Worm (Caenorhabditis elegans): ENCODE measurements around the gene F42A10.7.

F42A10.7 gene

DNA sequence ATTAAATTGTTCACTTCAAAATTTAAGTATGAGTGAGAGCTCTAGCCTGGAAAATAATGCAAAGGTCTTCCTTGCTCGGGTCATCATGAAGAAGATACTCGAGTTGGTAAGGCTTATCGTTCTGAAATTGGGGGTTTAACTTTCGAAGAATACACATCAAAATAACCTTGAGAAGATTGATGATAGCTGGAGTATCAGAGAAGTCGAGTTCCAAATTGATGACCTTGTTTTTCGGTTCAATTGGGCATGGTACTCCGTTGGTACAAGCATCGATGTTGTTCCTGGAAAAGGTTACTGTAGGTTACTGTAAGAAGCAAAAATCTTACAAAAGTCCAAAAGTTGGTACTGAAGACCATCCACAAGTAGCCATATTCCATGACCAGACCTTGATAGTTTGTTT, 2.3 kb downstream of the F42A10.7 start:
- TF ChIP-seq sox-2 (GFP tag; IDR thresholded peaks at IDR 0.05) (no peak), tbx-7 (tag; optimal IDR thresholded peaks at IDR 0.05) (no peak), madf-2 (tag; optimal IDR thresholded peaks at IDR 0.05) (no peak), pros-1 (tag; optimal IDR thresholded peaks at IDR 0.05) (no peak), sdc-2 (tag; optimal IDR thresholded peaks at IDR 0.05) (no peak), ceh-30 (tag; optimal IDR thresholded peaks at IDR 0.05) (no peak), zip-5 (tag; optimal IDR thresholded peaks at IDR 0.05) (no peak), unc-55 (GFP tag; optimal IDR thresholded peaks at IDR 0.05) (no peak), unc-42 (tag; optimal IDR thresholded peaks at IDR 0.05) (no peak)

DNA sequence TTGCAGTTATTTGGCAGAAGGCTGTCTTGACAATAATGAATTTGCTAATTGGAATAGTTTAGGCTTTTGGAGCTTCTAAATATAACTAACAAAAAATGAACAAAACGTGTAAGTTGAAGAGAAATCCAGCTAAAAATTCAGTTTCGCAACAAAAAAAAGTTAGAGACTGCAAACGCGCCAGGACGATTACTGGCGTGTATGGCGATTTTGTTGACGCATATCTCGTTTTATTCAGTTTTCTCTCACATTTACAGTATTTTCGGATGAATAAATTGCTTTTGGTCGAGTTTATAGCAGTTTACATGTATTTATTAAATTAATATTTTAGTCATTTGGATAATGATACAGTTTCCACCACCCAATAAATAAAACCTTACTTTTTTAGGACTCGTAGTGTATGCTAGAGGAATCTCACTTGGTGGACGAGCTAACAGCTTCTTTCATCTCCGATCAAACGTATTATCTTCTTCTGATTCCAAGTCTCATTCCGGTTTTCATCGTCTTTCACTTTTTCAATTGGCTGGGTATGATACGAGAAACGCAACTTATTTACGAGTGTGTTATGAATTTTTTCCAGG, 5.4 kb downstream of the F42A10.7 start, which contains the start of the genes abcf-3 and F42A10.5:
Gene abcf-3, plus strand, starts transcription at position 384 of the 578 bp plus-strand sequence.
Gene F42A10.5, minus strand, starts transcription at position 458 of the 578 bp plus-strand sequence.
- peak; percentile 32 for TF ChIP-seq nfya-1 (tag; optimal IDR thresholded peaks at IDR 0.05)
- TF ChIP-seq zip-5 (tag; optimal IDR thresholded peaks at IDR 0.05), result no peak
- TF ChIP-seq sdc-2 (tag; optimal IDR thresholded peaks at IDR 0.05), result no peak
- no peak for TF ChIP-seq fkh-6 (tag; optimal IDR thresholded peaks at IDR 0.05)
- TF ChIP-seq elt-2 (tag; optimal IDR thresholded peaks at IDR 0.05), result peak; percentile 18
- TF ChIP-seq ceh-19 (GFP tag; optimal IDR thresholded peaks at IDR 0.05), result no peak
- TF ChIP-seq T23F11.4 (GFP tag; optimal IDR thresholded peaks at IDR 0.05), result no peak

DNA sequence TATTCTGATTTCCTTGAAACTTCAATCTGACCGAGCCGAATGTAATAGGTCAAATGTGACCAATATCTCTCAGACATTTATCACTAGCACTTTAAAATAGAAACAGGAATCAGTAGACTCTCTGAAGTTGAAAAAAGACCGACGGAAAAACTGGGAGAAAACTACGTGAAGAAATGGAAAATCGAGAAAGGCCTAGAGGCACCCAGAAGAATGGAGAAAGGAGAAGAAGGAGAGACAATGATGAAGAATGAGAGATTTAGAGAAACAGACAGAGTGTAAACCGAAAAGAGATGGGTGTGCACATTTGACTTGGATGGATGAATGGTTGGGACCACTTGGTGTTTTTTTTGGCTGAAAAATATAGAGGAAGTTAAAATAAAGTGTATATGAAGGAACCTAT, 8.4 kb downstream of the F42A10.7 start:
- TF ChIP-seq sox-4 (tag; optimal IDR thresholded peaks at IDR 0.05) (no peak), ceh-24 (tag; optimal IDR thresholded peaks at IDR 0.05) (no peak), odd-2 (tag; optimal IDR thresholded peaks at IDR 0.05) (no peak), T23F11.4 (GFP tag; optimal IDR thresholded peaks at IDR 0.05) (no peak), dmd-4 (tag; optimal IDR thresholded peaks at IDR 0.05; ENCODE audit: borderline replicate concordance) (no peak), ceh-14 (tag; optimal IDR thresholded peaks at IDR 0.05) (no peak), K09A11.1 (tag; optimal IDR thresholded peaks at IDR 0.05; ENCODE audit: insufficient read depth) (no peak), pha-2 (tag; optimal IDR thresholded peaks at IDR 0.05) (no peak), unc-86 (tag; optimal IDR thresholded peaks at IDR 0.05) (no peak), elt-2 (tag; optimal IDR thresholded peaks at IDR 0.05) (no peak), ceh-48 (tag; optimal IDR thresholded peaks at IDR 0.05) (no peak), ceh-22 (tag; optimal IDR thresholded peaks at IDR 0.05) (no peak), nfya-1 (tag; optimal IDR thresholded peaks at IDR 0.05) (peak; percentile 35), ceh-34 (tag; optimal IDR thresholded peaks at IDR 0.05) (no peak), ceh-18 (tag; optimal IDR thresholded peaks at IDR 0.05) (peak; percentile 45), hlh-15 (tag; optimal IDR thresholded peaks at IDR 0.05) (no peak), che-1 (tag; optimal IDR thresholded peaks at IDR 0.05) (no peak), ets-4 (tag; optimal IDR thresholded peaks at IDR 0.05) (no peak), fkh-10 (GFP tag; optimal IDR thresholded peaks at IDR 0.05) (no peak), C38D4.7 (GFP tag; optimal IDR thresholded peaks at IDR 0.05) (no peak), madf-2 (tag; optimal IDR thresholded peaks at IDR 0.05) (no peak), unc-55 (GFP tag; optimal IDR thresholded peaks at IDR 0.05) (peak; percentile 44), Y22D7AL.16 (tag; optimal IDR thresholded peaks at IDR 0.05) (no peak), gmeb-2 (tag; optimal IDR thresholded peaks at IDR 0.05) (no peak), hlh-13 (GFP tag; optimal IDR thresholded peaks at IDR 0.05) (no peak), ceh-9 (tag; optimal IDR thresholded peaks at IDR 0.05) (no peak), hlh-8 (tag; optimal IDR thresholded peaks at IDR 0.05) (no peak), ref-2 (tag; optimal IDR thresholded peaks at IDR 0.05) (no peak), pat-9 (tag; optimal IDR thresholded peaks at IDR 0.05) (no peak), dve-1 (tag; optimal IDR thresholded peaks at IDR 0.05) (no peak), rnt-1 (tag; optimal IDR thresholded peaks at IDR 0.05) (peak; percentile 42), unc-3 (GFP tag; conservative IDR thresholded peaks at IDR 0.05) (no peak), unc-3 (tag; optimal IDR thresholded peaks at IDR 0.05) (no peak), sox-2 (GFP tag; IDR thresholded peaks at IDR 0.05) (no peak), ceh-2 (tag; optimal IDR thresholded peaks at IDR 0.05) (no peak), pax-1 (tag; optimal IDR thresholded peaks at IDR 0.05) (peak; percentile 72), ahr-1 (tag; optimal IDR thresholded peaks at IDR 0.05) (no peak), elt-4 (tag; optimal IDR thresholded peaks at IDR 0.05) (no peak), tbx-7 (tag; optimal IDR thresholded peaks at IDR 0.05) (no peak), sdc-2 (tag; optimal IDR thresholded peaks at IDR 0.05) (no peak), zip-5 (tag; optimal IDR thresholded peaks at IDR 0.05) (no peak), hlh-30 (tag; optimal IDR thresholded peaks at IDR 0.05; ENCODE audit: insufficient read depth) (no peak)
